Fruit fly (Drosophila melanogaster) whole organism, embryonic: ENCODE data around the gene CG1622.
A peak's percentile ranks its signal among the peaks of the same experiment; 100 is the strongest.

Experiments used
- Atf3 ChIP-seq: fragments of 200-800 bp; sonication (Bioruptor generic); optimal IDR thresholded peaks from 3 replicates; lab custom pipeline; 2016; ENCODE audit warnings: missing biosample characterization, missing genetic modification characterization
- Blimp-1 ChIP-seq: fragments of 200-800 bp; sonication (Bioruptor generic); optimal IDR thresholded peaks from 3 replicates; lab custom pipeline; 2018; ENCODE audit warnings: missing biosample characterization, missing genetic modification characterization, mild to moderate bottlenecking, moderate library complexity, missing genetic modification reagents
- BtbVII ChIP-seq: fragments of 200-800 bp; sonication (Bioruptor generic); optimal IDR thresholded peaks from 3 replicates; lab custom pipeline; 2017; ENCODE audit warnings: missing biosample characterization, mild to moderate bottlenecking, missing genetic modification characterization
- CG10147 ChIP-seq: fragments of 200-800 bp; sonication (Bioruptor generic); optimal IDR thresholded peaks from 2 replicates; lab custom pipeline; 2019; ENCODE audit warnings: missing biosample characterization, mild to moderate bottlenecking, missing genetic modification characterization, moderate library complexity
- CG12071 ChIP-seq: fragments of 200-800 bp; sonication (Bioruptor generic); optimal IDR thresholded peaks from 3 replicates; lab custom pipeline; 2018; ENCODE audit warnings: missing biosample characterization, mild to moderate bottlenecking, missing genetic modification characterization
- CG12299 ChIP-seq: fragments of 200-800 bp; sonication (Bioruptor generic); optimal IDR thresholded peaks from 2 replicates; lab custom pipeline; 2018; ENCODE audit warnings: missing biosample characterization, mild to moderate bottlenecking, missing genetic modification characterization
- CG12659 ChIP-seq: fragments of 200-800 bp; sonication (Bioruptor generic); optimal IDR thresholded peaks from 3 replicates; lab custom pipeline; 2017; ENCODE audit warnings: mild to moderate bottlenecking, missing biosample characterization, missing genetic modification reagents, missing genetic modification characterization
- CG13775 ChIP-seq: fragments of 200-800 bp; sonication (Bioruptor generic); optimal IDR thresholded peaks from 3 replicates; lab custom pipeline; 2017; ENCODE audit warnings: missing biosample characterization, mild to moderate bottlenecking, missing genetic modification characterization
- CG14667 ChIP-seq: fragments of 200-800 bp; sonication (Bioruptor generic); IDR thresholded peaks from 2 replicates; pipeline ENCODE4 v1.3.6; 2022; ENCODE audit warnings: missing biosample characterization, missing genetic modification characterization
- CG17186 ChIP-seq: fragments of 200-800 bp; sonication (Bioruptor generic); optimal IDR thresholded peaks from 3 replicates; lab custom pipeline; 2017; ENCODE audit warnings: missing biosample characterization, missing genetic modification reagents, missing genetic modification characterization
- CG18619 ChIP-seq: fragments of 200-800 bp; sonication (Bioruptor generic); optimal IDR thresholded peaks from 3 replicates; lab custom pipeline; 2017; ENCODE audit warnings: missing biosample characterization, mild to moderate bottlenecking, missing genetic modification characterization
- CG2712 ChIP-seq: fragments of 200-800 bp; optimal IDR thresholded peaks from 3 replicates; lab custom pipeline; 2019; ENCODE audit warnings: missing biosample characterization, mild to moderate bottlenecking, missing genetic modification characterization, moderate library complexity
- CG3065 ChIP-seq: fragments of 200-800 bp; sonication (Bioruptor generic); optimal IDR thresholded peaks from 2 replicates; lab custom pipeline; 2016; ENCODE audit warnings: missing biosample characterization, missing genetic modification characterization
- CG31388 ChIP-seq: fragments of 200-800 bp; sonication (Bioruptor generic); optimal IDR thresholded peaks from 2 replicates; lab custom pipeline; 2016; ENCODE audit warnings: missing biosample characterization, missing genetic modification characterization
- CG3163 ChIP-seq: fragments of 200-800 bp; sonication (Bioruptor generic); optimal IDR thresholded peaks from 3 replicates; lab custom pipeline; 2016; ENCODE audit warnings: missing biosample characterization, missing genetic modification characterization
- CG32532 ChIP-seq: fragments of 200-800 bp; sonication (Bioruptor generic); IDR thresholded peaks from 2 replicates; pipeline ENCODE4 v1.3.6; 2022; ENCODE audit warnings: missing biosample characterization, missing genetic modification characterization
- CG3407 ChIP-seq: fragments of 200-800 bp; sonication (Bioruptor generic); optimal IDR thresholded peaks from 2 replicates; lab custom pipeline; 2018; ENCODE audit warnings: missing biosample characterization, mild to moderate bottlenecking, missing genetic modification characterization
- CG4820 ChIP-seq: fragments of 200-800 bp; sonication (Bioruptor generic); optimal IDR thresholded peaks from 3 replicates; lab custom pipeline; 2016; ENCODE audit warnings: missing biosample characterization, missing genetic modification characterization
- CG6654 ChIP-seq: fragments of 200-800 bp; sonication (Bioruptor generic); optimal IDR thresholded peaks from 2 replicates; lab custom pipeline; 2017; ENCODE audit warnings: missing biosample characterization, mild to moderate bottlenecking, missing genetic modification characterization
- CG7839 ChIP-seq: fragments of 200-800 bp; sonication (Bioruptor generic); optimal IDR thresholded peaks from 3 replicates; lab custom pipeline; 2018; ENCODE audit warnings: missing biosample characterization, mild to moderate bottlenecking, missing genetic modification characterization, moderate library complexity
- CG8089 ChIP-seq: fragments of 200-800 bp; sonication (Bioruptor generic); optimal IDR thresholded peaks from 3 replicates; lab custom pipeline; 2016; ENCODE audit warnings: missing biosample characterization, missing genetic modification characterization
- CG8281 ChIP-seq: fragments of 200-800 bp; sonication (Bioruptor generic); optimal IDR thresholded peaks from 2 replicates; lab custom pipeline; 2018; ENCODE audit warnings: missing biosample characterization, mild to moderate bottlenecking, missing genetic modification characterization, moderate library complexity
- CG8478 ChIP-seq: fragments of >200 bp; optimal IDR thresholded peaks from 2 replicates; lab custom pipeline; 2018
- CG9876 ChIP-seq: fragments of 200-800 bp; sonication (Bioruptor generic); optimal IDR thresholded peaks from 2 replicates; lab custom pipeline; 2016; ENCODE audit warnings: missing biosample characterization, missing genetic modification characterization
- CHES-1-like ChIP-seq: fragments of 200-800 bp; sonication (Bioruptor generic); optimal IDR thresholded peaks from 2 replicates; lab custom pipeline; 2016; ENCODE audit warnings: missing biosample characterization, missing genetic modification characterization
- Doc3 ChIP-seq: fragments of 200-800 bp; sonication (Bioruptor generic); IDR thresholded peaks from 3 replicates; pipeline ENCODE4 v1.3.6; 2022; ENCODE audit warnings: missing biosample characterization, missing genetic modification characterization; ENCODE audit not compliant: partially characterized antibody
- E2f2 ChIP-seq: fragments of 200-800 bp; sonication (Bioruptor generic); IDR thresholded peaks from 2 replicates; pipeline ENCODE4 v1.3.6; 2022; ENCODE audit warnings: missing biosample characterization, missing genetic modification characterization
- Elba2 ChIP-seq: fragments of 200-800 bp; sonication (Bioruptor generic); optimal IDR thresholded peaks from 3 replicates; lab custom pipeline; 2016; ENCODE audit warnings: missing biosample characterization, missing genetic modification characterization
- Gsc ChIP-seq: fragments of 200-800 bp; sonication (Bioruptor generic); IDR thresholded peaks from 2 replicates; pipeline ENCODE4 v1.3.6; 2022; ENCODE audit warnings: missing biosample characterization, missing genetic modification characterization
- H15 ChIP-seq: fragments of 200-800 bp; sonication (Bioruptor generic); IDR thresholded peaks from 3 replicates; pipeline ENCODE4 v1.3.6; 2022; ENCODE audit warnings: missing biosample characterization, missing genetic modification characterization
- HLH3B ChIP-seq: fragments of 200-800 bp; sonication (Bioruptor generic); IDR thresholded peaks from 2 replicates; pipeline ENCODE4 v1.3.6; 2022; ENCODE audit warnings: missing biosample characterization, missing genetic modification characterization
- HmgZ ChIP-seq: fragments of 200-800 bp; sonication (Bioruptor generic); optimal IDR thresholded peaks from 2 replicates; lab custom pipeline; 2018; ENCODE audit warnings: missing biosample characterization, mild to moderate bottlenecking, missing genetic modification characterization
- Optix ChIP-seq: fragments of 200-800 bp; sonication (Bioruptor generic); IDR thresholded peaks from 3 replicates; pipeline ENCODE4 v1.3.6; 2022; ENCODE audit warnings: missing biosample characterization, missing genetic modification characterization
- Spps ChIP-seq: fragments of 200-800 bp; sonication (Bioruptor generic); optimal IDR thresholded peaks from 2 replicates; lab custom pipeline; 2018; ENCODE audit warnings: missing biosample characterization, mild to moderate bottlenecking, missing genetic modification characterization
- Usf ChIP-seq: fragments of 200-800 bp; sonication (Bioruptor generic); optimal IDR thresholded peaks from 2 replicates; lab custom pipeline; 2017; ENCODE audit warnings: missing genotype, missing biosample characterization, missing genetic modification characterization
- abd-A ChIP-seq: fragments of 200-800 bp; sonication (Bioruptor generic); optimal IDR thresholded peaks from 3 replicates; lab custom pipeline; 2019; ENCODE audit warnings: missing biosample characterization, mild to moderate bottlenecking, missing genetic modification characterization, moderate library complexity
- aop ChIP-seq: fragments of 200-800 bp; sonication (Bioruptor generic); IDR thresholded peaks from 2 replicates; pipeline ENCODE4 v1.3.6; 2022; ENCODE audit warnings: missing biosample characterization, missing genetic modification characterization
- bsh ChIP-seq, 2 experiments: fragments of 200-800 bp; sonication (Bioruptor generic); optimal IDR thresholded peaks; 2 replicates each; lab custom pipeline; 2017 to 2018; ENCODE audit warnings: mild to moderate bottlenecking in 2 of 2, missing biosample characterization in 2 of 2, missing genetic modification characterization in 2 of 2, moderate library complexity in 1 of 2
- disco-r ChIP-seq: fragments of 200-800 bp; sonication (Bioruptor generic); optimal IDR thresholded peaks from 2 replicates; lab custom pipeline; 2016; ENCODE audit warnings: missing biosample characterization, missing genetic modification characterization
- dmrt11E ChIP-seq: fragments of 200-800 bp; sonication (Bioruptor generic); optimal IDR thresholded peaks from 3 replicates; lab custom pipeline; 2018; ENCODE audit warnings: missing biosample characterization, mild to moderate bottlenecking, missing genetic modification characterization, moderate library complexity
- fd3F ChIP-seq: fragments of 200-800 bp; sonication (Bioruptor generic); optimal IDR thresholded peaks from 2 replicates; lab custom pipeline; 2018; ENCODE audit warnings: missing biosample characterization, mild to moderate bottlenecking, missing genetic modification characterization, moderate library complexity
- gcm ChIP-seq: fragments of 200-800 bp; sonication (Bioruptor generic); optimal IDR thresholded peaks from 2 replicates; lab custom pipeline; 2019; ENCODE audit warnings: missing biosample characterization, mild to moderate bottlenecking, missing genetic modification characterization, moderate library complexity
- jigr1 ChIP-seq: fragments of 200-800 bp; sonication (Bioruptor generic); IDR thresholded peaks from 3 replicates; pipeline ENCODE4 v1.3.6; 2022; ENCODE audit warnings: missing biosample characterization, missing genetic modification characterization
- kah ChIP-seq: fragments of 200-800 bp; sonication (Bioruptor generic); optimal IDR thresholded peaks from 2 replicates; lab custom pipeline; 2018; ENCODE audit warnings: missing biosample characterization, mild to moderate bottlenecking, missing genetic modification characterization
- kay ChIP-seq: fragments of 200-800 bp; sonication (Bioruptor generic); optimal IDR thresholded peaks from 2 replicates; lab custom pipeline; 2016; ENCODE audit warnings: missing biosample characterization, missing genetic modification characterization
- lola ChIP-seq, 3 experiments: fragments of >200 bp in 2 of 3; fragments of 200-800 bp in 1 of 3; sonication (Bioruptor generic) in 1 of 3; optimal IDR thresholded peaks; 2 replicates each; lab custom pipeline; 2017 to 2019; ENCODE audit warnings: missing biosample characterization in 3 of 3, missing genetic modification characterization in 3 of 3, mild to moderate bottlenecking in 1 of 3, moderate library complexity in 1 of 3
- org-1 ChIP-seq: fragments of 200-800 bp; sonication (Bioruptor generic); optimal IDR thresholded peaks from 2 replicates; lab custom pipeline; 2017; ENCODE audit warnings: missing biosample characterization, missing genetic modification characterization
- sens-2 ChIP-seq: fragments of 200-800 bp; sonication (Bioruptor generic); IDR thresholded peaks from 2 replicates; pipeline ENCODE4 v1.3.6; 2022; ENCODE audit warnings: missing biosample characterization, missing genetic modification characterization
- so ChIP-seq: fragments of 200-800 bp; sonication (Bioruptor generic); IDR thresholded peaks from 3 replicates; pipeline ENCODE4 v1.3.6; 2022; ENCODE audit warnings: missing biosample characterization, missing genetic modification characterization
- sug ChIP-seq: fragments of 200-800 bp; optimal IDR thresholded peaks from 2 replicates; lab custom pipeline; 2019; ENCODE audit warnings: missing biosample characterization, mild to moderate bottlenecking, missing genetic modification characterization, moderate library complexity
- tx ChIP-seq: fragments of 200-800 bp; sonication (Bioruptor generic); optimal IDR thresholded peaks from 2 replicates; lab custom pipeline; 2016; ENCODE audit warnings: missing biosample characterization, missing genetic modification characterization

CG1622 gene

dm6 chrX:13334434-13335146 is 37.7 kb downstream of the CG1622 start (continued):
- TF ChIP-seq dmrt11E (tag; lab: Kevin White, UChicago) (no peak), HmgZ (tag; lab: Kevin White, UChicago) (peak; percentile 63), fd3F (GFP tag; lab: Kevin White, UChicago) (no peak), tx (GFP tag; lab: Kevin White, UChicago) (no peak), CHES-1-like (GFP tag; lab: Kevin White, UChicago) (peak; percentile 42), Atf3 (GFP tag; lab: Kevin White, UChicago) (no peak), CG31388 (no peak), CG8281 (tag; lab: Kevin White, UChicago) (no peak), Usf (no peak), BtbVII (no peak), HLH3B (peak; percentile 38; the same call in 1 of the 2 replicates), lola (GFP tag; optimal IDR thresholded peaks at IDR 0.05; lab: Kevin White, UChicago) (no peak), Optix (GFP tag; lab: Robert Waterston, UW) (no peak), Elba2 (GFP tag; lab: Kevin White, UChicago) (no peak), CG6654 (GFP tag; lab: Kevin White, UChicago) (no peak), CG10147 (GFP tag; lab: Kevin White, UChicago) (no peak), Gsc (GFP tag; lab: Robert Waterston, UW) (no peak), H15 (no peak), CG3407 (GFP tag; lab: Kevin White, UChicago) (no peak), jigr1 (GFP tag; lab: Robert Waterston, UW) (no peak), aop (no peak), CG14667 (GFP tag; lab: Robert Waterston, UW) (no peak), Blimp-1 (GFP tag; lab: Kevin White, UChicago) (no peak), CG8478 (lab: Kevin White, UChicago) (no peak), kah (no peak), Doc3 (no peak), Spps (no peak), CG18619 (GFP tag; lab: Kevin White, UChicago) (no peak), CG2712 (no peak), disco-r (GFP tag; lab: Kevin White, UChicago) (no peak), bsh (GFP tag; optimal IDR thresholded peaks at IDR 0.05; lab: Kevin White, UChicago) (no peak), CG3163 (peak; percentile 31), CG3065 (GFP tag; lab: Kevin White, UChicago) (no peak), CG32532 (no peak), CG13775 (GFP tag; lab: Kevin White, UChicago) (no peak), CG17186 (GFP tag; lab: Kevin White, UChicago) (no peak), CG8089 (GFP tag; lab: Kevin White, UChicago) (no peak), kay (GFP tag; lab: Kevin White, UChicago) (no peak), E2f2 (GFP tag; lab: Robert Waterston, UW) (peak; percentile 95), sens-2 (0 out of 2 replicates have a peak, but pooled peaks have one; percentile 28), CG9876 (GFP tag; lab: Kevin White, UChicago) (no peak), abd-A (tag; lab: Kevin White, UChicago) (no peak), CG7839 (tag; lab: Kevin White, UChicago) (peak; percentile 5), so (GFP tag; lab: Robert Waterston, UW) (no peak), gcm (GFP tag; lab: Kevin White, UChicago) (no peak), CG12071 (GFP tag; lab: Kevin White, UChicago) (no peak), CG12299 (no peak), CG12659 (peak; percentile 51), org-1 (GFP tag; lab: Kevin White, UChicago) (no peak), sug (tag; lab: Kevin White, UChicago) (peak; percentile 94), CG4820 (GFP tag; lab: Kevin White, UChicago) (no peak)
